Worm (Caenorhabditis elegans) whole organism, L4 larva: Measurements from ENCODE around the gene B0228.7.
A peak's percentile ranks its signal among the peaks of the same experiment; 100 is the strongest.

Experiments
- F37D6.2 ChIP-seq: sonication (generic microtip); optimal IDR thresholded peaks from 2 replicates; lab custom pipeline; 2016; ENCODE audit warnings: mild to moderate bottlenecking, missing genetic modification characterization, missing compliant biosample characterization
- F44E2.7 ChIP-seq: fragments of 200-800 bp; sonication (Bioruptor generic); IDR thresholded peaks from 2 replicates; pipeline ENCODE4 v2.1.2; 2022; ENCODE audit warnings: missing genetic modification characterization, missing compliant biosample characterization
- Y5F2A.4 ChIP-seq: fragments of 200-800 bp; sonication (Bioruptor generic); optimal IDR thresholded peaks from 2 replicates; lab custom pipeline; 2018; ENCODE audit warnings: mild to moderate bottlenecking, missing genetic modification characterization, missing compliant biosample characterization
- ZK337.2 ChIP-seq: fragments of 200-800 bp; sonication (Bioruptor generic); IDR thresholded peaks from 2 replicates; pipeline ENCODE4 v1.3.6; 2022; ENCODE audit warnings: missing genetic modification reagents, missing genetic modification characterization, missing compliant biosample characterization
- aha-1 ChIP-seq: fragments of 150-350 bp; peaks from one replicate; lab custom pipeline; 2014; ENCODE audit warnings: missing biosample characterization, missing genetic modification characterization
- aly-2 ChIP-seq: sonication (generic microtip); optimal IDR thresholded peaks from 2 replicates; lab custom pipeline; 2018; ENCODE audit warnings: missing biosample characterization, missing genetic modification characterization
- ama-1 ChIP-seq: fragments of 150-350 bp; optimal IDR thresholded peaks from 2 replicates; lab custom pipeline; 2014; ENCODE audit warnings: inconsistent platforms, mixed read lengths
- arid-1 ChIP-seq: fragments of 200-800 bp; sonication (Bioruptor generic); conservative IDR thresholded peaks from 2 replicates; pipeline ENCODE4 v1.3.6; 2022; ENCODE audit warnings: missing genetic modification reagents, missing genetic modification characterization, missing compliant biosample characterization
- ceh-44 ChIP-seq: fragments of 200-800 bp; sonication (Bioruptor generic); IDR thresholded peaks from 2 replicates; pipeline ENCODE4 v1.3.6; 2022; ENCODE audit warnings: missing genetic modification reagents, missing genetic modification characterization, missing compliant biosample characterization
- ceh-62 ChIP-seq: sonication (generic microtip); optimal IDR thresholded peaks from 2 replicates; lab custom pipeline; 2017; ENCODE audit warnings: missing biosample characterization, missing genetic modification characterization
- cey-2 ChIP-seq: sonication (generic microtip); optimal IDR thresholded peaks from 3 replicates; lab custom pipeline; 2017; ENCODE audit warnings: missing genetic modification characterization, mild to moderate bottlenecking, missing compliant biosample characterization, antibody characterized with exemption, borderline replicate concordance; ENCODE audit not compliant: insufficient read depth
- ctbp-1 ChIP-seq: fragments of 200-800 bp; sonication (Bioruptor generic); IDR thresholded peaks from 2 replicates; pipeline ENCODE4 v1.3.6; 2022; ENCODE audit warnings: missing genetic modification reagents, missing genetic modification characterization, missing compliant biosample characterization
- daf-16 ChIP-seq, 3 experiments: sonication (generic microtip); optimal IDR thresholded peaks; 2 replicates each; lab custom pipeline; 2016 to 2017; ENCODE audit warnings: missing genetic modification characterization in 3 of 3, missing genetic modification reagents in 3 of 3, mild to moderate bottlenecking in 2 of 3, missing compliant biosample characterization in 2 of 3, missing biosample characterization in 1 of 3, moderate library complexity in 1 of 3
- daf-19 ChIP-seq: fragments of 200-800 bp; sonication (Bioruptor generic); conservative IDR thresholded peaks from 2 replicates; pipeline ENCODE4 v1.3.6; 2022; ENCODE audit warnings: missing genetic modification characterization, missing compliant biosample characterization
- dpl-1 ChIP-seq: fragments of 150-350 bp; optimal IDR thresholded peaks from 2 replicates; lab custom pipeline; 2014; ENCODE audit warnings: missing biosample characterization, missing genetic modification reagents, missing genetic modification characterization
- duxl-1 ChIP-seq: sonication (generic microtip); optimal IDR thresholded peaks from 2 replicates; lab custom pipeline; 2016; ENCODE audit warnings: mild to moderate bottlenecking, missing genetic modification characterization, moderate library complexity, missing compliant biosample characterization; ENCODE audit not compliant: poor library complexity
- dve-1 ChIP-seq: sonication (generic microtip); optimal IDR thresholded peaks from 2 replicates; lab custom pipeline; 2017; ENCODE audit warnings: antibody characterized with exemption, mild to moderate bottlenecking, missing genetic modification characterization, missing compliant biosample characterization; ENCODE audit not compliant: insufficient read depth
- hlh-11 ChIP-seq: fragments of 200-800 bp; sonication (Bioruptor generic); optimal IDR thresholded peaks from 2 replicates; lab custom pipeline; 2018; ENCODE audit warnings: mild to moderate bottlenecking, missing genetic modification characterization, missing compliant biosample characterization
- lim-7 ChIP-seq: fragments of 200-800 bp; sonication (Bioruptor generic); IDR thresholded peaks from 2 replicates; pipeline ENCODE4 v1.3.6; 2022; ENCODE audit warnings: missing genetic modification characterization, missing compliant biosample characterization
- lin-13 ChIP-seq: fragments of 150-350 bp; optimal IDR thresholded peaks from 2 replicates; lab custom pipeline; 2014; ENCODE audit warnings: missing biosample characterization, missing genetic modification reagents, missing genetic modification characterization
- lin-15B ChIP-seq: fragments of 150-350 bp; sonication (generic microtip); optimal IDR thresholded peaks from 3 replicates; lab custom pipeline; 2014; ENCODE audit warnings: missing biosample characterization, missing genetic modification characterization
- lin-39 ChIP-seq: fragments of 150-350 bp; optimal IDR thresholded peaks from 2 replicates; lab custom pipeline; 2014; ENCODE audit warnings: missing biosample characterization, missing genetic modification reagents, missing genetic modification characterization
- mxl-3 ChIP-seq: fragments of 200-800 bp; sonication (Bioruptor generic); optimal IDR thresholded peaks from 2 replicates; lab custom pipeline; 2018; ENCODE audit warnings: mild to moderate bottlenecking, missing genetic modification characterization, missing compliant biosample characterization
- nhr-11 ChIP-seq: fragments of 150-350 bp; optimal IDR thresholded peaks from 2 replicates; lab custom pipeline; 2014; ENCODE audit warnings: missing biosample characterization, missing genetic modification characterization
- nhr-25 ChIP-seq: sonication (generic microtip); optimal IDR thresholded peaks from 2 replicates; lab custom pipeline; 2017; ENCODE audit warnings: missing genetic modification characterization, mild to moderate bottlenecking, missing compliant biosample characterization, antibody characterized with exemption, moderate library complexity, borderline replicate concordance; ENCODE audit not compliant: insufficient read depth
- nhr-28 ChIP-seq: fragments of 150-350 bp; optimal IDR thresholded peaks from 2 replicates; lab custom pipeline; 2014; ENCODE audit warnings: missing biosample characterization, missing genetic modification characterization
- nhr-41 ChIP-seq: fragments of 200-800 bp; sonication (Bioruptor generic); IDR thresholded peaks from 2 replicates; pipeline ENCODE4 v1.3.6; 2022; ENCODE audit warnings: missing genetic modification reagents, missing genetic modification characterization, missing compliant biosample characterization
- nhr-48 ChIP-seq: sonication (generic microtip); optimal IDR thresholded peaks from 2 replicates; lab custom pipeline; 2016; ENCODE audit warnings: mild to moderate bottlenecking, missing genetic modification characterization, missing compliant biosample characterization
- pha-4 ChIP-seq, 2 experiments: fragments of 150-350 bp in 1 of 2; fragments of 200-800 bp in 1 of 2; sonication (Bioruptor generic) in 1 of 2; IDR thresholded peaks in 1 of 2; optimal IDR thresholded peaks in 1 of 2; 2 replicates each; pipeline versions ENCODE4 v1.3.6 to Lab custom; 2014 to 2022; ENCODE audit warnings: missing genetic modification characterization in 2 of 2, missing genetic modification reagents in 2 of 2, missing biosample characterization in 1 of 2, missing compliant biosample characterization in 1 of 2
- saeg-2 ChIP-seq: fragments of 200-800 bp; sonication (Bioruptor generic); IDR thresholded peaks from 2 replicates; pipeline ENCODE4 v1.3.6; 2022; ENCODE audit warnings: missing genetic modification reagents, missing genetic modification characterization, missing compliant biosample characterization
- snpc-4 ChIP-seq: fragments of 150-350 bp; optimal IDR thresholded peaks from 2 replicates; lab custom pipeline; 2014; ENCODE audit warnings: missing biosample characterization, missing genetic modification characterization
- unc-62 ChIP-seq, 3 experiments: fragments of 150-350 bp in 1 of 3; sonication (generic microtip); optimal IDR thresholded peaks in 2 of 3; peaks in 1 of 3; 1 replicate in 1 of 3; 2 replicates in 2 of 3; lab custom pipeline; 2014 to 2017; ENCODE audit warnings: missing biosample characterization in 3 of 3, missing genetic modification characterization in 3 of 3, missing genetic modification reagents in 3 of 3, missing genotype in 1 of 3
- vab-7 ChIP-seq: fragments of 200-800 bp; sonication (Bioruptor generic); IDR thresholded peaks from 2 replicates; pipeline ENCODE4 v1.3.6; 2022; ENCODE audit warnings: missing genetic modification reagents, missing genetic modification characterization, missing compliant biosample characterization
- zag-1 ChIP-seq: fragments of 150-350 bp; optimal IDR thresholded peaks from 2 replicates; lab custom pipeline; 2014; ENCODE audit warnings: missing biosample characterization, missing genetic modification characterization
- ztf-7 ChIP-seq: fragments of 150-350 bp; optimal IDR thresholded peaks from 2 replicates; lab custom pipeline; 2014; ENCODE audit warnings: missing biosample characterization, missing genetic modification characterization

The B0228.7 gene

ce11 chrII:7724603-7725002 lies 34.2 kb downstream of the B0228.7 start, which contains the start of gene cpna-2:
Gene cpna-2 (plus strand): TSS chrII:7724903.
- no peak for TF ChIP-seq mxl-3 (GFP tag; lab: Kevin White, UChicago)
- no peak for TF ChIP-seq duxl-1 (tag; lab: Kevin White, UChicago)
- TF ChIP-seq nhr-48 (tag; lab: Kevin White, UChicago), result no peak
- TF ChIP-seq aly-2 (tag; lab: Kevin White, UChicago), result no peak
- no peak for TF ChIP-seq arid-1 (GFP tag; lab: Robert Waterston, UW)
- TF ChIP-seq daf-19 (GFP tag; lab: Robert Waterston, UW), result no peak
- TF ChIP-seq lin-39, result no peak
- TF ChIP-seq lim-7 (GFP tag; lab: Robert Waterston, UW), result no peak
- TF ChIP-seq lin-13 (GFP tag; lab: Kevin White, UChicago), result no peak
- TF ChIP-seq zag-1, result no peak
- no peak for TF ChIP-seq nhr-28
- TF ChIP-seq ceh-44 (GFP tag; lab: Robert Waterston, UW), result no peak
- TF ChIP-seq nhr-25 (tag; lab: Kevin White, UChicago), result no peak

- TF ChIP-seq nhr-41 (no peak), ZK337.2 (no peak), ztf-7 (tag; lab: Kevin White, UChicago) (no peak), lin-39 (no peak), pha-4 (GFP tag; IDR thresholded peaks at IDR 0.05; lab: Robert Waterston, UW) (no peak), pha-4 (tag; optimal IDR thresholded peaks at IDR 0.05; lab: Kevin White, UChicago) (no peak), daf-16 (GFP tag; optimal IDR thresholded peaks at IDR 0.05; lab: Kevin White, UChicago) (peak in 1 of 2 experiments; percentile 20), daf-16 (tag; optimal IDR thresholded peaks at IDR 0.05; lab: Kevin White, UChicago) (no peak), Y5F2A.4 (GFP tag; lab: Kevin White, UChicago) (no peak), hlh-11 (tag; lab: Kevin White, UChicago) (peak; percentile 31), F44E2.7 (GFP tag; lab: Robert Waterston, UW) (no peak), ama-1 (lab: Kevin White, UChicago) (no peak), ceh-62 (tag; lab: Kevin White, UChicago) (no peak), vab-7 (GFP tag; lab: Robert Waterston, UW) (no peak), dve-1 (no peak), lin-15B (tag; lab: Kevin White, UChicago) (no peak), snpc-4 (tag; lab: Kevin White, UChicago) (no peak), nhr-11 (tag; lab: Kevin White, UChicago) (peak; percentile 12), dpl-1 (GFP tag; lab: Kevin White, UChicago) (no peak), nhr-25 (tag; lab: Kevin White, UChicago) (no peak), cey-2 (tag; lab: Kevin White, UChicago) (no peak)
These were observed 36.0 kb downstream of the B0228.7 start for ce11 chrII:7722784-7723183.

- TF ChIP-seq unc-62 (GFP tag; optimal IDR thresholded peaks at IDR 0.05 in 1 of 2; lab: Kevin White, UChicago) (peak in 1 of 2 experiments; percentile 70), unc-62 (tag; optimal IDR thresholded peaks at IDR 0.05; lab: Kevin White, UChicago) (no peak), aha-1 (peak; percentile 84), ctbp-1 (GFP tag; lab: Robert Waterston, UW) (no peak), saeg-2 (GFP tag; lab: Robert Waterston, UW) (no peak), F37D6.2 (no peak), pha-4 (GFP tag; IDR thresholded peaks at IDR 0.05; lab: Robert Waterston, UW) (no peak), pha-4 (tag; optimal IDR thresholded peaks at IDR 0.05; lab: Kevin White, UChicago) (no peak)
These were observed 38.3 kb downstream of the B0228.7 start for ce11 chrII:7720479-7720878.
